Fruit fly (Drosophila melanogaster) whole organism, wandering third instar larva: Measurements from ENCODE around the gene CG46467.
A peak's percentile ranks its signal among the peaks of the same experiment; 100 is the strongest.

Source experiments
- CG32264 ChIP-seq: fragments of 200-800 bp; sonication (Bioruptor generic); optimal IDR thresholded peaks from 2 replicates; lab custom pipeline; 2016; ENCODE audit warnings: missing biosample characterization, missing genetic modification characterization
- br ChIP-seq: fragments of 200-800 bp; sonication (Bioruptor generic); optimal IDR thresholded peaks from 2 replicates; lab custom pipeline; 2016; ENCODE audit warnings: missing biosample characterization, missing genetic modification characterization
- dl ChIP-seq, 2 experiments: fragments of 175-275, 200-275 bp in 1 of 2; fragments of 200-275 bp in 1 of 2; sonication (Bioruptor generic); optimal IDR thresholded peaks; lab custom pipeline; 2018; ENCODE audit warnings: mild to moderate bottlenecking in 2 of 2, missing biosample characterization in 2 of 2, missing genetic modification characterization in 2 of 2, moderate library complexity in 2 of 2; ENCODE audit not compliant: partially characterized antibody in 2 of 2, insufficient read depth in 1 of 2
- fru ChIP-seq: fragments of 200-800 bp; sonication (Bioruptor generic); optimal IDR thresholded peaks from 3 replicates; lab custom pipeline; 2016; ENCODE audit warnings: missing biosample characterization, mild to moderate bottlenecking, missing genetic modification characterization
- h ChIP-seq: fragments of 200-800 bp; sonication (Bioruptor generic); optimal IDR thresholded peaks from 3 replicates; lab custom pipeline; 2016; ENCODE audit warnings: missing biosample characterization, mild to moderate bottlenecking, missing genetic modification characterization
- sage ChIP-seq: fragments of 200-800 bp; sonication (Bioruptor generic); optimal IDR thresholded peaks from 2 replicates; lab custom pipeline; 2016; ENCODE audit warnings: missing biosample characterization, mild to moderate bottlenecking, missing genetic modification characterization
- tai ChIP-seq: sonication (Bioruptor generic); optimal IDR thresholded peaks from 2 replicates; lab custom pipeline; 2016; ENCODE audit warnings: missing biosample characterization, missing genetic modification characterization
- usp ChIP-seq: fragments of >200 bp; optimal IDR thresholded peaks from 2 replicates; lab custom pipeline; 2017; ENCODE audit warnings: missing biosample characterization, missing genetic modification characterization

DNA sequence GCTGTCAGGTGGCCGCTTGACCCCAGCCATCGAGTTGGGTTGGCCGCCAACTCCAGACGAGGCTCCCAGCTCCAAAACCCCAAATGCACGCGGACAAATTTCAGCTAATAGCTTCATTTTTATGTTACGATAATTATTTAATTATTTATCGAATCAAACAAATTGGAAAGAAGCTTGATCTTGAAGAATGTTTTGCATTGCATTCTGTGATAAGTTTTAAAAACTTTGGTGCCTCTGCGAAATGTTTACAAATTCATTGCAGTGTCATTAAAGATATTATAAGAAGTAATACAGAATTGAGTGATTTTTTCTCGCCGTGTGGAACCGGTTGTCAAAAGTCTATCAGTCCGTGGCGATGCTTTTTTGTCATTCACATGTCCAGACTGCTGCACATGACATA, 4.1 kb upstream of the CG46467 start:
- TF ChIP-seq fru (GFP tag; lab: Kevin White, UChicago) (no peak), usp (GFP tag; lab: Kevin White, UChicago) (no peak), h (GFP tag; lab: Kevin White, UChicago) (no peak), tai (GFP tag; lab: Kevin White, UChicago) (peak; percentile 32), br (GFP tag; lab: Kevin White, UChicago) (no peak), dl (GFP tag; optimal IDR thresholded peaks at IDR 0.05; lab: Kevin White, UChicago; ENCODE audit: insufficient read depth in 1 of 2, partially characterized antibody in 2 of 2) (no peak), CG32264 (GFP tag; lab: Kevin White, UChicago) (no peak), sage (no peak)
